Worm (Caenorhabditis elegans) whole organism, L2 larva: ENCODE data around the gene F23D12.3.

Experiments used
- C34F6.9 ChIP-seq: fragments of 150-350 bp; optimal IDR thresholded peaks from 2 replicates; lab custom pipeline; 2014; ENCODE audit warnings: missing biosample characterization, missing genetic modification characterization
- F13H6.1 ChIP-seq: sonication (generic microtip); optimal IDR thresholded peaks from 2 replicates; lab custom pipeline; 2016; ENCODE audit warnings: missing genetic modification characterization, missing compliant biosample characterization
- Y55F3AM.14 ChIP-seq: fragments of 200-800 bp; sonication (Bioruptor generic); optimal IDR thresholded peaks from 2 replicates; lab custom pipeline; 2018; ENCODE audit warnings: mild to moderate bottlenecking, missing genetic modification characterization, missing compliant biosample characterization
- ZK546.5 ChIP-seq: sonication (generic microtip); optimal IDR thresholded peaks from 2 replicates; lab custom pipeline; 2017; ENCODE audit warnings: missing biosample characterization, missing genetic modification characterization
- alr-1 ChIP-seq: fragments of 150-350 bp; optimal IDR thresholded peaks from 2 replicates; lab custom pipeline; 2014; ENCODE audit warnings: missing biosample characterization, missing genetic modification characterization
- aly-2 ChIP-seq: fragments of 150-350 bp; optimal IDR thresholded peaks from 2 replicates; lab custom pipeline; 2014; ENCODE audit warnings: missing biosample characterization, missing genetic modification characterization
- ama-1 ChIP-seq: fragments of 150-350 bp; optimal IDR thresholded peaks from 2 replicates; lab custom pipeline; 2018; ENCODE audit warnings: inconsistent platforms
- blmp-1 ChIP-seq: sonication (generic microtip); optimal IDR thresholded peaks from 2 replicates; lab custom pipeline; 2017; ENCODE audit warnings: missing genetic modification characterization, mild to moderate bottlenecking, missing compliant biosample characterization, antibody characterized with exemption, moderate library complexity; ENCODE audit not compliant: insufficient read depth
- crh-2 ChIP-seq: sonication (generic microtip); optimal IDR thresholded peaks from 2 replicates; lab custom pipeline; 2017; ENCODE audit warnings: missing biosample characterization, missing genetic modification characterization
- dmd-4 ChIP-seq: sonication (generic microtip); optimal IDR thresholded peaks from 2 replicates; lab custom pipeline; 2017; ENCODE audit warnings: missing biosample characterization, missing genetic modification characterization
- egl-27 ChIP-seq: sonication (generic microtip); optimal IDR thresholded peaks from 3 replicates; lab custom pipeline; 2017; ENCODE audit warnings: missing biosample characterization, missing genetic modification reagents, missing genetic modification characterization
- elt-1 ChIP-seq: fragments of 150-350 bp; optimal IDR thresholded peaks from 2 replicates; lab custom pipeline; 2014; ENCODE audit warnings: missing biosample characterization, missing genetic modification characterization
- elt-3 ChIP-seq: sonication (generic microtip); optimal IDR thresholded peaks from 2 replicates; lab custom pipeline; 2017; ENCODE audit warnings: missing biosample characterization, missing genetic modification characterization
- gmeb-1 ChIP-seq: fragments of 150-350 bp; optimal IDR thresholded peaks from 2 replicates; lab custom pipeline; 2014; ENCODE audit warnings: missing biosample characterization, missing genetic modification characterization
- lin-11 ChIP-seq: fragments of 150-350 bp; sonication (generic microtip); optimal IDR thresholded peaks from 2 replicates; lab custom pipeline; 2014; ENCODE audit warnings: missing biosample characterization, missing genetic modification characterization, inconsistent platforms, mixed read lengths
- lsy-2 ChIP-seq, 2 experiments: fragments of 150-350 bp in 1 of 2; sonication (generic microtip) in 1 of 2; optimal IDR thresholded peaks; 2 replicates each; lab custom pipeline; 2014 to 2017; ENCODE audit warnings: missing biosample characterization in 2 of 2, missing genetic modification characterization in 2 of 2
- mab-5 ChIP-seq: fragments of 150-350 bp; optimal IDR thresholded peaks from 2 replicates; lab custom pipeline; 2014; ENCODE audit warnings: missing biosample characterization, missing genetic modification characterization
- mdl-1 ChIP-seq, 2 experiments: fragments of 150-350 bp in 1 of 2; sonication (generic microtip) in 1 of 2; optimal IDR thresholded peaks; 2 replicates each; lab custom pipeline; 2017; ENCODE audit warnings: missing biosample characterization in 2 of 2, missing genetic modification characterization in 2 of 2
- nhr-129 ChIP-seq: fragments of 150-350 bp; optimal IDR thresholded peaks from 2 replicates; lab custom pipeline; 2014; ENCODE audit warnings: missing biosample characterization, missing genetic modification characterization
- nhr-21 ChIP-seq: fragments of 150-350 bp; optimal IDR thresholded peaks from 2 replicates; lab custom pipeline; 2014; ENCODE audit warnings: missing biosample characterization, missing genetic modification characterization
- nhr-23 ChIP-seq: fragments of 150-350 bp; optimal IDR thresholded peaks from 2 replicates; lab custom pipeline; 2014; ENCODE audit warnings: missing biosample characterization, missing genetic modification reagents, missing genetic modification characterization
- nhr-237 ChIP-seq: fragments of 150-350 bp; optimal IDR thresholded peaks from 2 replicates; lab custom pipeline; 2014; ENCODE audit warnings: missing biosample characterization, missing genetic modification characterization
- nhr-25 ChIP-seq: fragments of 150-350 bp; sonication (generic microtip); optimal IDR thresholded peaks from 3 replicates; lab custom pipeline; 2014; ENCODE audit warnings: missing biosample characterization, missing genetic modification characterization
- nhr-6 ChIP-seq: fragments of 150-350 bp; optimal IDR thresholded peaks from 2 replicates; lab custom pipeline; 2014; ENCODE audit warnings: missing biosample characterization, missing genetic modification characterization
- nhr-77 ChIP-seq: fragments of 150-350 bp; optimal IDR thresholded peaks from 2 replicates; lab custom pipeline; 2014; ENCODE audit warnings: missing biosample characterization, missing genetic modification characterization
- sem-4 ChIP-seq: fragments of 150-350 bp; optimal IDR thresholded peaks from 2 replicates; lab custom pipeline; 2014; ENCODE audit warnings: missing biosample characterization, missing genetic modification reagents, missing genetic modification characterization
- sma-3 ChIP-seq: sonication (generic microtip); optimal IDR thresholded peaks from 2 replicates; lab custom pipeline; 2016; ENCODE audit warnings: missing genetic modification reagents, missing genetic modification characterization, missing compliant biosample characterization
- sma-9 ChIP-seq, 2 experiments: fragments of 150-350 bp in 1 of 2; sonication (generic microtip) in 1 of 2; optimal IDR thresholded peaks; 2 replicates each; lab custom pipeline; 2014 to 2016; ENCODE audit warnings: missing genetic modification characterization in 2 of 2, mild to moderate bottlenecking in 1 of 2, missing biosample characterization in 1 of 2, missing compliant biosample characterization in 1 of 2, missing genetic modification reagents in 1 of 2, moderate library complexity in 1 of 2
- snpc-4 ChIP-seq: fragments of 150-350 bp; optimal IDR thresholded peaks from 2 replicates; lab custom pipeline; 2014; ENCODE audit warnings: missing biosample characterization, missing genetic modification characterization
- unc-39 ChIP-seq: fragments of 150-350 bp; optimal IDR thresholded peaks from 2 replicates; lab custom pipeline; 2014; ENCODE audit warnings: missing biosample characterization, missing genetic modification characterization
- unc-62 ChIP-seq: fragments of 150-350 bp; optimal IDR thresholded peaks from 2 replicates; lab custom pipeline; 2014; ENCODE audit warnings: missing biosample characterization, missing genetic modification reagents, missing genetic modification characterization
- zag-1 ChIP-seq: fragments of 150-350 bp; optimal IDR thresholded peaks from 2 replicates; lab custom pipeline; 2014; ENCODE audit warnings: missing biosample characterization, missing genetic modification characterization

Gene F23D12.3

DNA sequence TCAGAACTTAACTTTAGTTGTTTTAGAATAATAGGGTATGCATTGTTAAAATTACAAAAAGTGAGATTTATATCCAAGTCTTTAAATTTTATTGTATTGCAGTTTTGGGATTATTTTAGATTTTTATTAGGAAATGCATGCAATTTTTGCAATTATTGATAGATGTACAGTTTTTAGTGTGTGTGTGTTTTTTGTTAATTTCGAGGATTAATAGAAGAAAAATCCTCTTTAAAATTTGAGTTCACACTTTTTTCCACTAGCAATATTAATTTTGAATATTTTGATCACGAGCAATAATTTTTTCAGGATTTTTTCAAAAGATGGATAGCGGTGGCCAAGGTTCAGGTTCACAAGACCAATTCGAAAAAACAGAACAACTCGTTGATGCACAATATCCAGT, 5.5 kb downstream of the F23D12.3 start, which contains the start of gene jmjd-3.2:
TSS of gene jmjd-3.2 (plus strand) at position 301 of the 400 bp plus-strand sequence.
- TF ChIP-seq egl-27, result no peak
- no peak for TF ChIP-seq Y55F3AM.14 (GFP tag; lab: Kevin White, UChicago)
- TF ChIP-seq lin-11 (tag; lab: Kevin White, UChicago), result no peak

DNA sequence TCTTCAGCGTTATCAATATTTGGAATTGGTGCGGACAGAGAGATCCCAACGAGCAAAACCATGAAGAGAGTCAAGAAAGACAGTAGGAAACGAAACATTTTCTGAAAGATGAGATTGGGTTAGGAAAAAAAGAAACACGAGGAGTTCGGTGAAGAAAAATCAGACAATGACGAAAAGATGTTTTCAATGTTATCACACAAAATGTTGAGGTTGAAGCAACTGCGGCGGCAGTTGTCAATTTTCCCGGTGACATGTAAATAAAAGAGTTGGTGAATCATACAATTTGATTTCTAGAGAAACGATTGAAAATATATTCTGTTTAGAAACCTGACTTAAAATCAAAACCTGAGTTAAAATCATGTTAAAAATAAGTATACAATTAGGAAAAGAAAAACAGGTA, 11.3 kb downstream of the F23D12.3 start, which contains the start of gene F23D12.7:
TSS of gene F23D12.7 (minus strand) at position 101 of the 400 bp plus-strand sequence.
- TF ChIP-seq nhr-77 (tag; lab: Kevin White, UChicago) (no peak), ZK546.5 (tag; lab: Kevin White, UChicago) (no peak), snpc-4 (tag; lab: Kevin White, UChicago) (no peak), C34F6.9 (tag; lab: Kevin White, UChicago) (no peak), sem-4 (tag; lab: Kevin White, UChicago) (no peak), sma-9 (GFP tag; optimal IDR thresholded peaks at IDR 0.05; lab: Kevin White, UChicago) (no peak), sma-9 (tag; optimal IDR thresholded peaks at IDR 0.05; lab: Kevin White, UChicago) (no peak), nhr-25 (tag; lab: Kevin White, UChicago) (no peak), ama-1 (lab: Kevin White, UChicago) (no peak), lsy-2 (tag; optimal IDR thresholded peaks at IDR 0.05; lab: Kevin White, UChicago) (no peak), gmeb-1 (tag; lab: Kevin White, UChicago) (no peak), nhr-23 (tag; lab: Kevin White, UChicago) (no peak), blmp-1 (tag; lab: Kevin White, UChicago) (no peak), mab-5 (tag; lab: Kevin White, UChicago) (no peak), nhr-129 (tag; lab: Kevin White, UChicago) (no peak)

DNA sequence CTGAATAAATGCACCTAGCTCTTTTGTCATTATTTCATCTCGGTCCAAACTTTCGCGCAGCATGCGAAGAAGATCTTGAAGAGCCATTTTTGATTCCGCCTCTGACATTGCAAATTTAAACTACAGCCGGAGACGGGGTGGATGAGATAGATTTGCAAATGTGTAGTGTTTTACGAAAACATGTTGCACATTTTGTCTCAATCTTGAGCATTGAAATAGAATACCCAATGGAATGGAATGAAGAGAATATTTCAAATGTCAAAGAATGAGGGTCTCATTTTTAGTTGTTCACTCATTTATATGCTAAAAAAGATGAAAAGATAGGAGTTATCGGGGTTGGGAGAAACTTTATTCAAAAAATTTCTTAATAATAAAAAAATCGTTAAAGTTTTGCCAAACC, 13.0 kb downstream of the F23D12.3 start, which contains the start of gene Y66C5A.1:
TSS of gene Y66C5A.1 (minus strand) at position 101 of the 400 bp plus-strand sequence.
- no peak for TF ChIP-seq alr-1 (tag; lab: Kevin White, UChicago)
- TF ChIP-seq elt-1, result no peak
- no peak for TF ChIP-seq Y55F3AM.14 (GFP tag; lab: Kevin White, UChicago)
- TF ChIP-seq crh-2 (tag; lab: Kevin White, UChicago), result no peak
- no peak for TF ChIP-seq mdl-1 (tag; optimal IDR thresholded peaks at IDR 0.05; lab: Kevin White, UChicago)
- TF ChIP-seq lsy-2 (tag; optimal IDR thresholded peaks at IDR 0.05; lab: Kevin White, UChicago), result no peak
- TF ChIP-seq nhr-25 (tag; lab: Kevin White, UChicago), result no peak
- no peak for TF ChIP-seq sem-4 (tag; lab: Kevin White, UChicago)
- no peak for TF ChIP-seq dmd-4 (tag; lab: Kevin White, UChicago)
- TF ChIP-seq unc-62 (GFP tag; lab: Kevin White, UChicago), result no peak
- TF ChIP-seq nhr-237 (tag; lab: Kevin White, UChicago), result no peak
- TF ChIP-seq zag-1 (tag; lab: Kevin White, UChicago), result no peak
- no peak for TF ChIP-seq mab-5 (tag; lab: Kevin White, UChicago)
- no peak for TF ChIP-seq nhr-21 (tag; lab: Kevin White, UChicago)
- no peak for TF ChIP-seq unc-39 (tag; lab: Kevin White, UChicago)
- no peak for TF ChIP-seq egl-27
- TF ChIP-seq sma-3 (GFP tag; lab: Kevin White, UChicago), result no peak
- no peak for TF ChIP-seq nhr-23 (tag; lab: Kevin White, UChicago)
- TF ChIP-seq blmp-1 (tag; lab: Kevin White, UChicago), result no peak

DNA sequence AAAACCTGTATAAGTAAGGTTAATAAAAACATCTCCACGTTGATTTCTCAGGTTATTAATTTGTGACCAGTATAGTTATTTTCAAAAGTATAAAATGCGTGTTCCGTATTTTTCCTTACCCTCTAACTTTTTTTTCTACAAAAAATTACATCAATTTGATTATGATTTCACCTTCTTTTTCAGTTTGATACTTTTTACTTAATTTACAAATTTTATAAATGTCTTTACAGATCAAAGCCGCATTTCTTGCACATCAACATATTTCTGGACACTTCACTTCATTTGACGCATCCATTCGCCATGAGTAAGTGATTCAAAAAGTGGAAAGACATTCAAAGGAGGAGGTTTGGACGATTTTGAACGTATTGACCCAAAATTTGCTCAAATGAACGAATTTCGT, 18.0 kb downstream of the F23D12.3 start, which contains the start of gene Y66C5A.2:
TSS of gene Y66C5A.2 (plus strand) at position 301 of the 400 bp plus-strand sequence.
- no peak for TF ChIP-seq unc-62 (GFP tag; lab: Kevin White, UChicago)
- no peak for TF ChIP-seq nhr-6 (tag; lab: Kevin White, UChicago)
- TF ChIP-seq elt-3 (tag; lab: Kevin White, UChicago), result no peak
- TF ChIP-seq Y55F3AM.14 (GFP tag; lab: Kevin White, UChicago), result no peak
- TF ChIP-seq C34F6.9 (tag; lab: Kevin White, UChicago), result no peak
- no peak for TF ChIP-seq F13H6.1 (tag; lab: Kevin White, UChicago)
- TF ChIP-seq aly-2 (tag; lab: Kevin White, UChicago), result no peak
- no peak for TF ChIP-seq sem-4 (tag; lab: Kevin White, UChicago)
- TF ChIP-seq, all 48 proteins: peak for 0

DNA sequence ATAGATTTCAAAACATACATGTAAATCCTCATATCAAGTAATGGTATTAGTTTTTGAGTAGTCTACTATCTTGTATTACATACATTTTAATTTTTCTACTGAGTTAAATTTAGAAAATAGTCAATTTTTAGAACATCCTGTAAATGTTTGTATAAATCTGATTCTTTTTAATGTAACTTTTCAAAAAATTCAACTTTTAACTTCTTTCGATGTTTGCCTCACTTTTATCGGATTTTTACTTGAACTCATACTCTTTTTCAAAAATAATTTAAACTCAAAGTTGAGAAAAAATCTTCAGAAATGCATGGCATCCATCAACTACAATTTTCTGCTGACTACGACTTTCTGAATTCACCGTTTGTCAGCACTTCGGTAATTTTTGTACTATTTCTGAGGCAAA, 22.1 kb downstream of the F23D12.3 start, which contains the start of gene M163.7:
TSS of gene M163.7 (plus strand) at position 301 of the 400 bp plus-strand sequence.
- no peak for TF ChIP-seq elt-1
